Worm (Caenorhabditis elegans) whole organism, L1 larva: ENCODE results near the gene C56E6.2.
A peak's percentile ranks its signal among the peaks of the same experiment; 100 is the strongest.

Source experiments
- C04F5.9 ChIP-seq: sonication (generic microtip); optimal IDR thresholded peaks from 2 replicates; lab custom pipeline; 2016; ENCODE audit warnings: missing genetic modification characterization, missing compliant biosample characterization
- C16A3.4 ChIP-seq: fragments of 150-350 bp; optimal IDR thresholded peaks from 2 replicates; lab custom pipeline; 2014; ENCODE audit warnings: missing biosample characterization, missing genetic modification characterization
- aha-1 ChIP-seq: fragments of 150-350 bp; optimal IDR thresholded peaks from 2 replicates; lab custom pipeline; 2014; ENCODE audit warnings: missing biosample characterization, missing genetic modification characterization
- ama-1 ChIP-seq: fragments of 150-350 bp; optimal IDR thresholded peaks from 2 replicates; lab custom pipeline; 2014
- blmp-1 ChIP-seq: fragments of 150-350 bp; optimal IDR thresholded peaks from 2 replicates; lab custom pipeline; 2014; ENCODE audit warnings: missing biosample characterization, missing genetic modification characterization
- ceh-82 ChIP-seq, 3 experiments: fragments of 150-350 bp in 1 of 3; sonication (generic microtip) in 2 of 3; optimal IDR thresholded peaks; 2 replicates each; lab custom pipeline; 2014 to 2017; ENCODE audit warnings: missing biosample characterization in 3 of 3, missing genetic modification characterization in 3 of 3
- ces-1 ChIP-seq: fragments of 150-350 bp; optimal IDR thresholded peaks from 2 replicates; lab custom pipeline; 2014; ENCODE audit warnings: missing biosample characterization, missing genetic modification reagents, missing genetic modification characterization
- dpl-1 ChIP-seq, 3 experiments: fragments of 150-350 bp in 2 of 3; sonication (generic microtip) in 1 of 3; optimal IDR thresholded peaks; 2 replicates each; lab custom pipeline; 2014 to 2017; ENCODE audit warnings: missing biosample characterization in 3 of 3, missing genetic modification characterization in 3 of 3, missing genetic modification reagents in 3 of 3
- dsc-1 ChIP-seq: sonication (generic microtip); optimal IDR thresholded peaks from 2 replicates; lab custom pipeline; 2016; ENCODE audit warnings: mild to moderate bottlenecking, missing genetic modification characterization, missing compliant biosample characterization
- efl-1 ChIP-seq, 4 experiments: fragments of 150-350 bp; optimal IDR thresholded peaks in 3 of 4; peaks in 1 of 4; 1 replicate in 1 of 4; 2 replicates in 3 of 4; lab custom pipeline; 2014; ENCODE audit warnings: missing biosample characterization in 2 of 4, missing genetic modification characterization in 2 of 4, missing genetic modification reagents in 2 of 4
- egl-27 ChIP-seq, 2 experiments: fragments of 150-350 bp in 1 of 2; sonication (generic microtip); optimal IDR thresholded peaks; 3 replicates each; lab custom pipeline; 2017 to 2018; ENCODE audit warnings: missing biosample characterization in 2 of 2, missing genetic modification characterization in 2 of 2, missing genetic modification reagents in 2 of 2
- elt-3 ChIP-seq, 6 experiments: fragments of 150-350 bp in 1 of 6; sonication (generic microtip); optimal IDR thresholded peaks; 2 replicates each; lab custom pipeline; 2017 to 2018; ENCODE audit warnings: missing biosample characterization in 6 of 6, missing genetic modification characterization in 6 of 6, inconsistent platforms in 1 of 6
- fkh-4 ChIP-seq: sonication (generic microtip); optimal IDR thresholded peaks from 2 replicates; lab custom pipeline; 2016; ENCODE audit warnings: missing compliant biosample characterization, missing genetic modification characterization, borderline replicate concordance
- fkh-8 ChIP-seq: sonication (generic microtip); optimal IDR thresholded peaks from 2 replicates; lab custom pipeline; 2016; ENCODE audit warnings: mild to moderate bottlenecking, missing genetic modification characterization, missing compliant biosample characterization
- fos-1 ChIP-seq: fragments of 150-350 bp; optimal IDR thresholded peaks from 2 replicates; lab custom pipeline; 2014; ENCODE audit warnings: missing biosample characterization, missing genetic modification characterization
- isw-1 ChIP-seq: fragments of 200-800 bp; sonication (Bioruptor generic); IDR thresholded peaks from 2 replicates; pipeline ENCODE4 v1.3.6; 2022; ENCODE audit warnings: missing genetic modification characterization, missing compliant biosample characterization
- jun-1 ChIP-seq: fragments of 150-350 bp; optimal IDR thresholded peaks from 2 replicates; lab custom pipeline; 2014; ENCODE audit warnings: missing biosample characterization, missing genetic modification reagents, missing genetic modification characterization
- lin-14 ChIP-seq: fragments of 200-800 bp; sonication (Bioruptor generic); optimal IDR thresholded peaks from 2 replicates; lab custom pipeline; 2018; ENCODE audit warnings: mild to moderate bottlenecking, missing genetic modification characterization, moderate library complexity, missing compliant biosample characterization
- lin-35 ChIP-seq, 2 experiments: fragments of 150-350 bp; optimal IDR thresholded peaks; 2 replicates each; lab custom pipeline; 2014; ENCODE audit warnings: missing biosample characterization in 2 of 2, missing genetic modification characterization in 2 of 2, missing genetic modification reagents in 2 of 2
- lin-39 ChIP-seq: fragments of 150-350 bp; optimal IDR thresholded peaks from 2 replicates; lab custom pipeline; 2014; ENCODE audit warnings: missing biosample characterization, missing genetic modification reagents, missing genetic modification characterization
- lsy-2 ChIP-seq, 2 experiments: fragments of 150-350 bp; optimal IDR thresholded peaks; 2 replicates each; lab custom pipeline; 2014; ENCODE audit warnings: missing biosample characterization in 2 of 2, missing genetic modification characterization in 2 of 2
- mab-9 ChIP-seq: fragments of 200-800 bp; sonication (Bioruptor generic); IDR thresholded peaks from 2 replicates; pipeline ENCODE4 v1.3.6; 2022; ENCODE audit warnings: missing genetic modification reagents, missing genetic modification characterization, missing compliant biosample characterization
- mdl-1 ChIP-seq, 2 experiments: fragments of 150-350 bp; optimal IDR thresholded peaks; 2 replicates each; lab custom pipeline; 2014 to 2017; ENCODE audit warnings: missing biosample characterization in 2 of 2, missing genetic modification characterization in 2 of 2, inconsistent platforms in 1 of 2
- nhr-11 ChIP-seq: fragments of 150-350 bp; optimal IDR thresholded peaks from 2 replicates; lab custom pipeline; 2014; ENCODE audit warnings: missing biosample characterization, missing genetic modification characterization
- nhr-19 ChIP-seq: fragments of 200-800 bp; sonication (Bioruptor generic); conservative IDR thresholded peaks from 2 replicates; pipeline ENCODE4 v1.3.6; 2022; ENCODE audit warnings: missing genetic modification characterization, missing compliant biosample characterization
- nhr-28 ChIP-seq: fragments of 150-350 bp; optimal IDR thresholded peaks from 2 replicates; lab custom pipeline; 2014; ENCODE audit warnings: missing biosample characterization, missing genetic modification characterization
- nhr-71 ChIP-seq: sonication (generic microtip); optimal IDR thresholded peaks from 2 replicates; lab custom pipeline; 2016; ENCODE audit warnings: mild to moderate bottlenecking, missing genetic modification characterization, moderate library complexity, missing compliant biosample characterization
- nhr-77 ChIP-seq: fragments of 150-350 bp; optimal IDR thresholded peaks from 2 replicates; lab custom pipeline; 2014; ENCODE audit warnings: missing biosample characterization, missing genetic modification characterization
- pag-3 ChIP-seq: sonication (generic microtip); optimal IDR thresholded peaks from 2 replicates; lab custom pipeline; 2017; ENCODE audit warnings: missing genetic modification characterization, mild to moderate bottlenecking, missing compliant biosample characterization, antibody characterized with exemption, borderline replicate concordance; ENCODE audit not compliant: insufficient read depth
- pax-3 ChIP-seq: fragments of 200-800 bp; sonication (Bioruptor generic); optimal IDR thresholded peaks from 2 replicates; lab custom pipeline; 2018; ENCODE audit warnings: mild to moderate bottlenecking, missing genetic modification characterization, moderate library complexity, missing compliant biosample characterization
- rnt-1 ChIP-seq: sonication (generic microtip); optimal IDR thresholded peaks from 2 replicates; lab custom pipeline; 2016; ENCODE audit warnings: mild to moderate bottlenecking, missing genetic modification characterization, moderate library complexity, missing compliant biosample characterization
- skn-1 ChIP-seq: fragments of 150-350 bp; optimal IDR thresholded peaks from 2 replicates; lab custom pipeline; 2014; ENCODE audit warnings: missing biosample characterization, missing genetic modification characterization
- snu-23 ChIP-seq: sonication (generic microtip); optimal IDR thresholded peaks from 2 replicates; lab custom pipeline; 2016; ENCODE audit warnings: missing genetic modification characterization, missing compliant biosample characterization
- tbx-2 ChIP-seq: sonication (generic microtip); optimal IDR thresholded peaks from 2 replicates; lab custom pipeline; 2016; ENCODE audit warnings: missing genetic modification characterization, missing compliant biosample characterization
- unc-62 ChIP-seq: fragments of 150-350 bp; optimal IDR thresholded peaks from 2 replicates; lab custom pipeline; 2014; ENCODE audit warnings: missing biosample characterization, missing genetic modification reagents, missing genetic modification characterization
- zip-4 ChIP-seq: fragments of 200-800 bp; sonication (Bioruptor generic); optimal IDR thresholded peaks from 2 replicates; lab custom pipeline; 2018; ENCODE audit warnings: mild to moderate bottlenecking, missing genetic modification characterization, moderate library complexity, missing compliant biosample characterization

Gene C56E6.2

DNA sequence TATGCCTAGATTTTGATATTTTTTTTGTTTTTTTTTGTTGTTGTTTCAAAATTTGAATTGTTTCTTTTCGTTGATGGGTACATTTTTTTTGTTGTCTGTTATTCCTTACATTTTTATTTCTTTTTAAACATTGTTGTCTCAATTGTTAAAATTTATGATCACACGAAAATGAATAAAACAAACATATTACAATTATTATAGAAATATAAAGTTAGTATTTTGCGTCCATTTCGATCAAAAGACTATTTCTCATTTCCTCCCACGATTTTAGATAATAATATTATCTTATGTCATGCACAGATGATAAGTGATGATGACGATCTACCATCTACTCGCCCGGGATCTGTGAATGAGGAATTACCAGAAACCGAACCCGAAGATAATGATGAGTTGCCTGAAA lies 29.9 kb downstream of the C56E6.2 start, which contains the start of gene wrn-1:
Gene wrn-1 (plus strand): TSS at position 301 of the 400 bp plus-strand sequence.
- TF ChIP-seq rnt-1 (tag; lab: Kevin White, UChicago) (no peak), jun-1 (tag; lab: Kevin White, UChicago) (no peak), aha-1 (tag; lab: Kevin White, UChicago) (no peak), unc-62 (no peak), ces-1 (GFP tag; lab: Kevin White, UChicago) (no peak), nhr-28 (tag; lab: Kevin White, UChicago) (no peak), pax-3 (tag; lab: Kevin White, UChicago) (no peak), C04F5.9 (tag; lab: Kevin White, UChicago) (no peak)
- TF ChIP-seq, all 84 proteins: peak for 0

DNA sequence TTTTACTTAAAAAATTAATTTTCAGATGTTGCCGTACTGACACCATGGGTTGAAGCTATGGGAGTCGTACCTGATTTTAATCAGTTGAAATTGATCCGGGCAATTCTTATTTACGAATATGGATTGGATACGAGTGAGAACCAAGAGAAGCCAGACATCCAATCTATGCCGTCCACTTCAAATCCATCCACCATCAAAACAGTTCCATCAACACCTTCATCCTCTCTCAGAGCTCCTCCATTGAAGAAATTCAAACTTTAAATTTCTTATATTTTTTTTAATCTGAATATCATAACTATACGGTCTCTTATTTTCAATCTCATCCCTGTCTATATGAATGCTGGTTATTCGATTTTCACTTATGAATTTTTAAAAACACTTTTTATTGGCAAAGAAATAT lies 34.2 kb downstream of the C56E6.2 start:
- TF ChIP-seq ama-1 = peak; percentile 64
- no peak for TF ChIP-seq isw-1 (GFP tag; lab: Robert Waterston, UW)
- no peak for TF ChIP-seq efl-1 (optimal IDR thresholded peaks at IDR 0.05; lab: Kevin White, UChicago)
- peak in 1 of 2 experiments; percentile 14 for TF ChIP-seq efl-1 (GFP tag; optimal IDR thresholded peaks at IDR 0.05 in 1 of 2; lab: Kevin White, UChicago)
- peak in 1 of 2 experiments; percentile 19 for TF ChIP-seq lin-35 (GFP tag; optimal IDR thresholded peaks at IDR 0.05; lab: Kevin White, UChicago)

DNA sequence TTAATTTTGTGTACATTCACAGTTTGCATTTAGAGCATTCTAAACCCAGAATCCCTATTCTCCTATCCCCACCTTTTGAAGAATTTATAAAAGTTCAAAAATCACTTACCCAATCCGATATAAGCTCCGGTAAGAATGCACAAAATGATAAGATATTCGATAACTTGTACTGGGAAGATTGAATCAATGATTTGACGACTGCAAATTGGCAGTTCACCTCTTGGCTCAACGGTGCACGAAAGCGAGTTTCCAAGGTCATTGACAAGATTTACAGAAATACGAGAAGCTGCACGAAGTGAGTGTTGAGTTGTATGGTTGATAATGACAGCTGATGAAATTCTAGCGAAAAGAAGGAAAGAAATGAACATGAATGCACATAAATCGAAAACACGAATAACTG lies 35.6 kb downstream of the C56E6.2 start:
- no peak for TF ChIP-seq snu-23
- TF ChIP-seq nhr-71 (tag; lab: Kevin White, UChicago) = no peak
- TF ChIP-seq fos-1 = no peak
- no peak for TF ChIP-seq dpl-1 (GFP tag; optimal IDR thresholded peaks at IDR 0.05; lab: Kevin White, UChicago)
- TF ChIP-seq tbx-2 (tag; lab: Kevin White, UChicago) = no peak
- no peak for TF ChIP-seq nhr-11 (tag; lab: Kevin White, UChicago)
- TF ChIP-seq blmp-1 (tag; lab: Kevin White, UChicago) = no peak
- TF ChIP-seq elt-3 (tag; optimal IDR thresholded peaks at IDR 0.05; lab: Kevin White, UChicago) = no peak
- no peak for TF ChIP-seq nhr-77 (tag; lab: Kevin White, UChicago)

ce11 chrII:6561300-6561699 lies 36.6 kb downstream of the C56E6.2 start, which contains the start of gene F18C5.10:
TSS of gene F18C5.10 (minus strand) at chrII:6561444.
- TF ChIP-seq rnt-1 (tag; lab: Kevin White, UChicago) (peak; percentile 16), pag-3 (tag; lab: Kevin White, UChicago) (no peak), elt-3 (tag; optimal IDR thresholded peaks at IDR 0.05; lab: Kevin White, UChicago) (no peak), ama-1 (peak; percentile 14), egl-27 (tag; optimal IDR thresholded peaks at IDR 0.05; lab: Kevin White, UChicago) (no peak), lsy-2 (tag; optimal IDR thresholded peaks at IDR 0.05; lab: Kevin White, UChicago) (peak in 1 of 2 experiments; percentile 26), lin-35 (GFP tag; optimal IDR thresholded peaks at IDR 0.05; lab: Kevin White, UChicago) (peak in 1 of 2 experiments; percentile 44), fkh-4 (tag; lab: Kevin White, UChicago) (no peak), lin-39 (no peak), dsc-1 (no peak), blmp-1 (tag; lab: Kevin White, UChicago) (no peak), lin-14 (GFP tag; lab: Kevin White, UChicago) (no peak), nhr-19 (GFP tag; lab: Robert Waterston, UW) (peak; percentile 36), C16A3.4 (tag; lab: Kevin White, UChicago) (peak; percentile 20), skn-1 (no peak), mdl-1 (tag; optimal IDR thresholded peaks at IDR 0.05; lab: Kevin White, UChicago) (peak in 1 of 2 experiments; percentile 1), zip-4 (no peak), ceh-82 (tag; optimal IDR thresholded peaks at IDR 0.05; lab: Kevin White, UChicago) (no peak), fkh-8 (no peak), jun-1 (tag; lab: Kevin White, UChicago) (no peak), snu-23 (peak; percentile 11), mab-9 (GFP tag; lab: Robert Waterston, UW) (no peak)
